Fruit fly (Drosophila melanogaster): ENCODE data around the gene CG9427.

Gene CG9427

DNA sequence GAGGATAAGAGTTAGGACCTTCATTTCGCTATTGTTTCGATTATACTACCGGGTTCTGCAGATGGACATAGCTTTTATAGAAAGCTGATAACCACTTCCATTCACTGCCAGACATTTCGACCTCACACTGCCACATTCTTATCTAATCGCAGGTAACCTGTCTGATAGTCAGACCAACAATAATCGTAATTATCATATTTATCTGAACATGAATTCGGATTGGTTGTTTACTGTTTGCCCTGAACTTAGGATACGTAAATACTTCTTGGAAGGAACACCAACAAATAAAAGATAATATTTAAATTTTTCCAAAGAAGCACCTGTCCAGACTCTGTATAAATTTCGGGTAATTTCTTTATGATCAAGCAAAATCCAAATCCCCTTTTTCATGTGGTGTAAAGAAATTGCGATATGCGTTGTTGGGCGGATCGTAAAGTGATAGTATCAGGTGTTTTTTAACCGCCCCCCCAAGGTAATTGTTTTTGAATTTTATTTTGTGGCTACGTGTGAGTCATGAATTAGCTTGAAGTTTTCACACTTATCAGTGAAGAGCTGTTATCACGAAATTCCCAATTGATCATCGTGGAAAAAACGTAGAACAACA is 19.5 kb upstream of the CG9427 start, which contains the start of gene Fst (continued):
- TF ChIP-seq hbn (GFP tag; IDR thresholded peaks at IDR 0.05; ENCODE audit: partially characterized antibody) (no peak), CG31224 (GFP tag; IDR thresholded peaks at IDR 0.05) (no peak), HmgZ (tag; optimal IDR thresholded peaks at IDR 0.05) (no peak), Dref (GFP tag; IDR thresholded peaks at IDR 0.05) (no peak), oc (tag; optimal IDR thresholded peaks at IDR 0.05) (no peak), cwo (GFP tag; optimal IDR thresholded peaks at IDR 0.05) (peak; percentile 9), CG2202 (tag; optimal IDR thresholded peaks at IDR 0.05) (no peak), salm (tag; optimal IDR thresholded peaks at IDR 0.05) (no peak), psq (GFP tag; optimal IDR thresholded peaks at IDR 0.05) (no peak), Bteb2 (GFP tag; optimal IDR thresholded peaks at IDR 0.05) (no peak), Adf1 (GFP tag; IDR thresholded peaks at IDR 0.05) (no peak), CG18764 (GFP tag; optimal IDR thresholded peaks at IDR 0.05) (no peak), CG2199 (GFP tag; IDR thresholded peaks at IDR 0.05) (no peak), CG1602 (GFP tag; optimal IDR thresholded peaks at IDR 0.05) (no peak), fru (optimal IDR thresholded peaks at IDR 0.05) (no peak), Camta (GFP tag; optimal IDR thresholded peaks at IDR 0.05) (no peak), sd (tag; optimal IDR thresholded peaks at IDR 0.05) (peak; percentile 91), CG16813 (GFP tag; IDR thresholded peaks at IDR 0.05; ENCODE audit: partially characterized antibody) (no peak), CG3726 (GFP tag; IDR thresholded peaks at IDR 0.05) (no peak), Ets97D (GFP tag; optimal IDR thresholded peaks at IDR 0.05) (no peak), CG12942 (GFP tag; optimal IDR thresholded peaks at IDR 0.05) (no peak), gt (GFP tag; IDR thresholded peaks at IDR 0.05) (no peak), CG13775 (GFP tag; optimal IDR thresholded peaks at IDR 0.05) (no peak), HLHmδ (GFP tag; optimal IDR thresholded peaks at IDR 0.05) (no peak), CG4730 (GFP tag; IDR thresholded peaks at IDR 0.05) (no peak), Nf-YB (GFP tag; optimal IDR thresholded peaks at IDR 0.05) (peak; percentile 77), slp2 (GFP tag; optimal IDR thresholded peaks at IDR 0.05) (no peak), E2f2 (GFP tag; IDR thresholded peaks at IDR 0.05) (no peak), CG11695 (GFP tag; IDR thresholded peaks at IDR 0.05) (no peak), maf-S (GFP tag; optimal IDR thresholded peaks at IDR 0.05) (no peak), CG43689 (GFP tag; IDR thresholded peaks at IDR 0.05) (no peak), trh (GFP tag; optimal IDR thresholded peaks at IDR 0.05) (no peak), fd96Cb (tag; optimal IDR thresholded peaks at IDR 0.05) (no peak), CG6765 (GFP tag; optimal IDR thresholded peaks at IDR 0.05) (peak; percentile 60), kah (GFP tag; optimal IDR thresholded peaks at IDR 0.05) (no peak), CG15514 (GFP tag; optimal IDR thresholded peaks at IDR 0.05) (no peak), gcm2 (GFP tag; optimal IDR thresholded peaks at IDR 0.05) (no peak), Hand (GFP tag; optimal IDR thresholded peaks at IDR 0.05) (no peak), CG6854 (GFP tag; optimal IDR thresholded peaks at IDR 0.05) (no peak), toy (GFP tag; IDR thresholded peaks at IDR 0.05) (no peak), CG17361 (GFP tag; IDR thresholded peaks at IDR 0.05) (no peak), dm (GFP tag; optimal IDR thresholded peaks at IDR 0.05) (no peak), CG4282 (GFP tag; optimal IDR thresholded peaks at IDR 0.05) (no peak), CG7839 (tag; optimal IDR thresholded peaks at IDR 0.05) (no peak), CG12744 (GFP tag; optimal IDR thresholded peaks at IDR 0.05) (no peak), scrt (GFP tag; optimal IDR thresholded peaks at IDR 0.05) (no peak), Hmr (GFP tag; optimal IDR thresholded peaks at IDR 0.05) (peak; percentile 12), CG15479 (GFP tag; optimal IDR thresholded peaks at IDR 0.05) (no peak), Rx (GFP tag; IDR thresholded peaks at IDR 0.05) (no peak)

All from whole organism, embryonic.